Fruit fly (Drosophila melanogaster): ENCODE data around the gene CG34316.
A peak's percentile ranks its signal among the peaks of the same experiment; 100 is the strongest.

CG34316 gene

dm6 chr3R:15280619-15281334 lies 50.4 kb downstream of the CG34316 start (continued):
- peak; percentile 8 for TF ChIP-seq CG4707 (GFP tag; optimal IDR thresholded peaks at IDR 0.05)
- peak; percentile 54 for TF ChIP-seq CG15696 (tag; optimal IDR thresholded peaks at IDR 0.05)
- TF ChIP-seq slbo (GFP tag; IDR thresholded peaks at IDR 0.05), result peak; percentile 51
- TF ChIP-seq Chrac-16 (GFP tag; optimal IDR thresholded peaks at IDR 0.05), result peak; percentile 51
- peak; percentile 6 for TF ChIP-seq Bdp1 (GFP tag; optimal IDR thresholded peaks at IDR 0.05)
- TF ChIP-seq CG1024 (GFP tag; IDR thresholded peaks at IDR 0.05), result peak; percentile 18; the same call in 1 of the 2 replicates
- TF ChIP-seq dpn (GFP tag; optimal IDR thresholded peaks at IDR 0.05), result peak in 1 of 2 experiments; percentile 59
- TF ChIP-seq ara (GFP tag; IDR thresholded peaks at IDR 0.05), result peak; percentile 55; the same call in 1 of the 2 replicates
- 0 out of 3 replicates have a peak, but pooled peaks have one; percentile 46 for TF ChIP-seq zfh1 (GFP tag; IDR thresholded peaks at IDR 0.05)
- TF ChIP-seq CG12391 (tag; optimal IDR thresholded peaks at IDR 0.05), result peak; percentile 80
- peak; percentile 50 for TF ChIP-seq Hmr (GFP tag; optimal IDR thresholded peaks at IDR 0.05)
- TF ChIP-seq jing (GFP tag; optimal IDR thresholded peaks at IDR 0.05), result no peak
- TF ChIP-seq CG13894 (tag; optimal IDR thresholded peaks at IDR 0.05), result no peak
- peak; percentile 67 for TF ChIP-seq zen (tag; optimal IDR thresholded peaks at IDR 0.05)
- peak; percentile 74 for TF ChIP-seq CG33557 (GFP tag; optimal IDR thresholded peaks at IDR 0.05)
- TF ChIP-seq Dll (GFP tag; IDR thresholded peaks at IDR 0.05; ENCODE audit: partially characterized antibody), result no peak
- peak; percentile 19; the same call in 1 of the 2 replicates for TF ChIP-seq Ada2b (GFP tag; IDR thresholded peaks at IDR 0.05)
- peak; percentile 87 for TF ChIP-seq CG10979 (tag; optimal IDR thresholded peaks at IDR 0.05)
- TF ChIP-seq D (optimal IDR thresholded peaks at IDR 0.05), result no peak
- peak; percentile 82 for TF ChIP-seq D (GFP tag; optimal IDR thresholded peaks at IDR 0.05)
- TF ChIP-seq CG17328 (GFP tag; IDR thresholded peaks at IDR 0.05), result peak; percentile 31; the same call in 1 of the 2 replicates
- TF ChIP-seq CG8290 (GFP tag; optimal IDR thresholded peaks at IDR 0.05), result peak; percentile 65
- peak in 1 of 2 experiments; percentile 16 for TF ChIP-seq CG8290 (tag; optimal IDR thresholded peaks at IDR 0.05)
- no peak for TF ChIP-seq CG42726 (GFP tag; IDR thresholded peaks at IDR 0.05; ENCODE audit: partially characterized antibody)
- TF ChIP-seq gro (GFP tag; optimal IDR thresholded peaks at IDR 0.05), result no peak
- peak; percentile 78 for TF ChIP-seq bcd (GFP tag; optimal IDR thresholded peaks at IDR 0.05)
- TF ChIP-seq kni (GFP tag; optimal IDR thresholded peaks at IDR 0.05), result peak; percentile 13
- TF ChIP-seq CG10366 (GFP tag; IDR thresholded peaks at IDR 0.05), result no peak
- peak; percentile 41; the same call in 1 of the 2 replicates for TF ChIP-seq CG6689 (GFP tag; IDR thresholded peaks at IDR 0.05)
- TF ChIP-seq Opbp (GFP tag; IDR thresholded peaks at IDR 0.05; ENCODE audit: partially characterized antibody), result no peak
- no peak for TF ChIP-seq Dfd (GFP tag; optimal IDR thresholded peaks at IDR 0.05)
- TF ChIP-seq CG8944 (GFP tag; optimal IDR thresholded peaks at IDR 0.05), result no peak
- peak; percentile 78 for TF ChIP-seq Sox102F (GFP tag; optimal IDR thresholded peaks at IDR 0.05)
- peak; percentile 55 for TF ChIP-seq CG18764 (GFP tag; optimal IDR thresholded peaks at IDR 0.05)
- peak; percentile 11 for TF ChIP-seq Dip3 (GFP tag; optimal IDR thresholded peaks at IDR 0.05)
- TF ChIP-seq CG9817 (tag; optimal IDR thresholded peaks at IDR 0.05), result peak; percentile 40
- TF ChIP-seq CG32532 (GFP tag; IDR thresholded peaks at IDR 0.05), result peak; percentile 16; the same call in 1 of the 2 replicates
- TF ChIP-seq CG34224 (GFP tag; IDR thresholded peaks at IDR 0.05; ENCODE audit: partially characterized antibody), result no peak
- TF ChIP-seq CG4328 (GFP tag; optimal IDR thresholded peaks at IDR 0.05), result peak; percentile 59
- TF ChIP-seq CG8924 (tag; optimal IDR thresholded peaks at IDR 0.05), result peak; percentile 83
- TF ChIP-seq Doc3 (GFP tag; IDR thresholded peaks at IDR 0.05; ENCODE audit: partially characterized antibody), result no peak
- TF ChIP-seq CG14710 (tag; optimal IDR thresholded peaks at IDR 0.05), result peak; percentile 83
- TF ChIP-seq caup (GFP tag; optimal IDR thresholded peaks at IDR 0.05; ENCODE audit: severe bottlenecking), result peak; percentile 44
- no peak for TF ChIP-seq CG4360 (GFP tag; IDR thresholded peaks at IDR 0.05)
- TF ChIP-seq CG10462 (GFP tag; optimal IDR thresholded peaks at IDR 0.05), result peak; percentile 43
- TF ChIP-seq CG7271 (tag; optimal IDR thresholded peaks at IDR 0.05), result peak; percentile 16
- peak; percentile 59 for TF ChIP-seq Asciz (GFP tag; optimal IDR thresholded peaks at IDR 0.05)
- TF ChIP-seq YL-1 (GFP tag; optimal IDR thresholded peaks at IDR 0.05), result peak; percentile 19

Data from whole organism, embryonic.